Worm (Caenorhabditis elegans) whole organism, L4/young adult: ENCODE measurements around the gene C33C12.4.

Source experiments
- W03F9.2 ChIP-seq: fragments of 150-350 bp; optimal IDR thresholded peaks from 2 replicates; lab custom pipeline; 2014; ENCODE audit warnings: missing biosample characterization, missing genetic modification characterization
- him-1 ChIP-seq: sonication (generic microtip); optimal IDR thresholded peaks from 2 replicates; lab custom pipeline; 2016; ENCODE audit warnings: missing genotype, missing genetic modification reagents, missing genetic modification characterization, missing compliant biosample characterization

ce11 chrII:2170085-2170484, 3.8 kb upstream of the C33C12.4 start, which contains the start of gene C33C12.12:
- TF ChIP-seq him-1 (tag; lab: Kevin White, UChicago): no peak
- no peak for TF ChIP-seq W03F9.2 (tag; lab: Kevin White, UChicago)
